Worm (Caenorhabditis elegans): ENCODE measurements around the gene C04G2.10.

DNA sequence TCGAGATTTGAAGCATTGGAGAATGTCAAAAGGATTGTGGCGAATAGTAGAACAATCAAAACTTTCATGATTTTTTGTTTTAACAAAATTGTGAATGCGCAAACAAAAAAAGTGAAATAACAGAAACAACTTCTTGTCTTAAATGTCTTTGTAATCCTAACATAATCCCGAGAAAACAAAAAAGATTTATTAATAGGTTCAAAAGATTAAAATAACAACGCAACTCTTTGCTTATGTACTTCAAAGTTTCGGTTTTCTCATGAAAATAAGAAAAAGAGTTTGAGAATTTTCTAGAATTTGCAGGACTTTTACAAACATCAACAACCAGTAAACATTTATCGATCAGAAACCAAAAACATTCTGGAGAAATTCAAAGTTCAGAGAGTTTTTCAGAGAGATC lies 25.5 kb upstream of the C04G2.10 start, which contains the start of gene ttr-39:
- TF ChIP-seq unc-62 (GFP tag; optimal IDR thresholded peaks at IDR 0.05) (no peak), elt-1 (tag; optimal IDR thresholded peaks at IDR 0.05; ENCODE audit: borderline replicate concordance, insufficient read depth) (no peak), elt-3 (tag; optimal IDR thresholded peaks at IDR 0.05) (no peak), lin-13 (tag; optimal IDR thresholded peaks at IDR 0.05) (no peak), blmp-1 (tag; optimal IDR thresholded peaks at IDR 0.05) (peak; percentile 90), bed-3 (GFP tag; optimal IDR thresholded peaks at IDR 0.05) (no peak), nhr-28 (tag; optimal IDR thresholded peaks at IDR 0.05) (no peak), zip-8 (tag; optimal IDR thresholded peaks at IDR 0.05) (no peak), lin-32 (GFP tag; optimal IDR thresholded peaks at IDR 0.05) (no peak)
